Worm (Caenorhabditis elegans) whole organism, mixed stage, embryonic: Measurements from ENCODE around the gene T26E4.7.
A peak's percentile ranks its signal among the peaks of the same experiment; 100 is the strongest.

Experiments
- ces-1 ChIP-seq: fragments of 150-350 bp; optimal IDR thresholded peaks from 2 replicates; lab custom pipeline; 2014; ENCODE audit warnings: missing biosample characterization, missing genetic modification reagents, missing genetic modification characterization
- elt-1 ChIP-seq: sonication (generic microtip); optimal IDR thresholded peaks from 2 replicates; lab custom pipeline; 2017; ENCODE audit warnings: missing genetic modification characterization, mild to moderate bottlenecking, missing compliant biosample characterization, antibody characterized with exemption, moderate library complexity, borderline replicate concordance; ENCODE audit not compliant: insufficient read depth
- ham-2 ChIP-seq: fragments of 200-800 bp; sonication (Bioruptor generic); optimal IDR thresholded peaks from 2 replicates; lab custom pipeline; 2018; ENCODE audit warnings: mild to moderate bottlenecking, missing genetic modification characterization, missing compliant biosample characterization
- lin-13 ChIP-seq: fragments of 150-350 bp; optimal IDR thresholded peaks from 2 replicates; lab custom pipeline; 2014; ENCODE audit warnings: missing biosample characterization, missing genetic modification characterization
- nhr-12 ChIP-seq: fragments of 150-350 bp; optimal IDR thresholded peaks from 2 replicates; lab custom pipeline; 2014; ENCODE audit warnings: missing biosample characterization, missing genetic modification characterization
- nhr-76 ChIP-seq: sonication (generic microtip); optimal IDR thresholded peaks from 2 replicates; lab custom pipeline; 2017; ENCODE audit warnings: missing biosample characterization, missing genetic modification characterization
- pha-4 ChIP-seq: fragments of 150-350 bp; optimal IDR thresholded peaks from 2 replicates; lab custom pipeline; 2018; ENCODE audit warnings: missing biosample characterization, missing genetic modification reagents, missing genetic modification characterization
- snpc-4 ChIP-seq: fragments of 150-350 bp; optimal IDR thresholded peaks from 2 replicates; lab custom pipeline; 2014; ENCODE audit warnings: missing biosample characterization, missing genetic modification characterization
- sptf-1 ChIP-seq: sonication (generic microtip); optimal IDR thresholded peaks from 2 replicates; lab custom pipeline; 2017; ENCODE audit warnings: mild to moderate bottlenecking, missing genetic modification characterization, moderate library complexity, missing compliant biosample characterization
- unc-39 ChIP-seq: fragments of 150-350 bp; optimal IDR thresholded peaks from 2 replicates; lab custom pipeline; 2014; ENCODE audit warnings: missing biosample characterization, missing genetic modification characterization
- ztf-11 ChIP-seq: fragments of 150-350 bp; optimal IDR thresholded peaks from 2 replicates; lab custom pipeline; 2014; ENCODE audit warnings: missing biosample characterization, missing genetic modification characterization

- TF ChIP-seq sptf-1 (tag; lab: Kevin White, UChicago), result peak; percentile 74
- peak; percentile 48 for TF ChIP-seq pha-4 (tag; lab: Kevin White, UChicago)
- no peak for TF ChIP-seq snpc-4 (tag; lab: Kevin White, UChicago)
- TF ChIP-seq ztf-11 (tag; lab: Kevin White, UChicago), result no peak
- TF ChIP-seq ces-1 (GFP tag; lab: Kevin White, UChicago), result peak; percentile 67
- peak; percentile 85 for TF ChIP-seq lin-13 (tag; lab: Kevin White, UChicago)
- peak; percentile 11 for TF ChIP-seq elt-1 (tag; lab: Kevin White, UChicago)
- no peak for TF ChIP-seq nhr-12 (tag; lab: Kevin White, UChicago)
- TF ChIP-seq unc-39 (tag; lab: Kevin White, UChicago), result no peak
- no peak for TF ChIP-seq nhr-76
- no peak for TF ChIP-seq ham-2 (GFP tag; lab: Kevin White, UChicago)
Observed at ce11 chrV:15766122-15766594, 27.2 kb upstream of the T26E4.7 start, which contains the start of the genes haf-3 and F57A10.2.
